Fruit fly (Drosophila melanogaster) whole organism: Measurements from ENCODE around the gene kst.

Experiments
- CG8478 ChIP-seq: fragments of >200 bp; optimal IDR thresholded peaks from 2 replicates; lab custom pipeline; 2018; ENCODE audit warnings: inconsistent platforms
- Dll ChIP-seq: fragments of >200 bp; optimal IDR thresholded peaks from 2 replicates; lab custom pipeline; 2017
- EcR ChIP-seq, 2 experiments: fragments of >200 bp; optimal IDR thresholded peaks; 2 replicates each; lab custom pipeline; 2017; ENCODE audit warnings: missing biosample characterization in 2 of 2, missing genetic modification characterization in 2 of 2, missing genetic modification reagents in 2 of 2
- usp ChIP-seq: fragments of >200 bp; optimal IDR thresholded peaks from 2 replicates; lab custom pipeline; 2017; ENCODE audit warnings: missing biosample characterization, missing genetic modification characterization, mixed read lengths

DNA sequence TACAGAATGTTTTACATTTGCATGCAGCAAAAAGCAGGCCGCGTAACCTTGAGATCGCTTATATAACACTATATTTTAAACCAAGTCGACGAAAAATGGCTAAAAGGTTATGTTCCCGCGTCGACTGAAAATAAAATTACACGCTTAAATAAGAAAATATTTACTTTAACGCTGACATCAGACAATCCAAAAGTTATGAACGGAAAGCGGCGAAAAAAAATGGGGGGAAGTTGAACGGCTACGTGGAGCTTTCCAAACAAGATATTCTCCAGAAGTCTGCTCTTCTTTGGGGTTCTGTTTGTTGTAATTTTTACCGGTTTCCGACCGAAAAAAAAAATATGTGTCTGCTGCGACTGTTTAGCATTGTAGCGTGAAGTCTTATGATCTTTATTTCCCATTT is 7.9 kb downstream of the kst start:
- TF ChIP-seq EcR (GFP tag; optimal IDR thresholded peaks at IDR 0.05; lab: Kevin White, UChicago) (no peak), usp (GFP tag; lab: Kevin White, UChicago) (no peak), Dll (lab: Kevin White, UChicago) (no peak), CG8478 (lab: Kevin White, UChicago) (no peak)
